Fruit fly (Drosophila melanogaster) whole organism, wandering third instar larva: Measurements from ENCODE around the gene CG13949.

Experiments used
- Abd-B ChIP-seq: fragments of >200 bp; optimal IDR thresholded peaks from 2 replicates; lab custom pipeline; 2017; ENCODE audit warnings: missing biosample characterization, missing genetic modification characterization
- CG32264 ChIP-seq: fragments of 200-800 bp; sonication (Bioruptor generic); optimal IDR thresholded peaks from 2 replicates; lab custom pipeline; 2016; ENCODE audit warnings: missing biosample characterization, missing genetic modification characterization
- CG9705 ChIP-seq: fragments of 200-800 bp; sonication (Bioruptor generic); optimal IDR thresholded peaks from 2 replicates; lab custom pipeline; 2018; ENCODE audit warnings: missing biosample characterization, mild to moderate bottlenecking, missing genetic modification characterization
- CrebA ChIP-seq: fragments of 200-800 bp; sonication (Bioruptor generic); optimal IDR thresholded peaks from 2 replicates; lab custom pipeline; 2016; ENCODE audit warnings: missing biosample characterization, mild to moderate bottlenecking, missing genetic modification characterization, borderline replicate concordance
- Dfd ChIP-seq: fragments of >200 bp; optimal IDR thresholded peaks from 2 replicates; lab custom pipeline; 2017; ENCODE audit warnings: missing biosample characterization, missing genetic modification characterization
- Dif ChIP-seq: fragments of 200-275, 200-300 bp; sonication (Bioruptor generic); optimal IDR thresholded peaks from 2 replicates; lab custom pipeline; 2018; ENCODE audit warnings: missing biosample characterization, missing genetic modification characterization; ENCODE audit not compliant: partially characterized antibody
- GATAd ChIP-seq: sonication (Bioruptor generic); optimal IDR thresholded peaks from 2 replicates; lab custom pipeline; 2016; ENCODE audit warnings: missing biosample characterization, missing genetic modification characterization
- HLH106 ChIP-seq: fragments of 200-800 bp; optimal IDR thresholded peaks from 3 replicates; lab custom pipeline; 2019; ENCODE audit warnings: missing biosample characterization, mild to moderate bottlenecking, missing genetic modification characterization, moderate library complexity
- Hnf4 ChIP-seq: fragments of 200-800 bp; sonication (Bioruptor generic); optimal IDR thresholded peaks from 2 replicates; lab custom pipeline; 2016; ENCODE audit warnings: missing biosample characterization, mild to moderate bottlenecking, missing genetic modification characterization
- Hr78 ChIP-seq: fragments of >200 bp; optimal IDR thresholded peaks from 2 replicates; lab custom pipeline; 2017; ENCODE audit warnings: missing biosample characterization, missing genetic modification characterization
- Hr83 ChIP-seq: fragments of 200-300 bp; sonication (Bioruptor generic); optimal IDR thresholded peaks from 2 replicates; lab custom pipeline; 2016; ENCODE audit warnings: missing biosample characterization, mild to moderate bottlenecking, missing genetic modification characterization, moderate library complexity; ENCODE audit not compliant: poor library complexity, severe bottlenecking
- Jra ChIP-seq: sonication (Bioruptor generic); optimal IDR thresholded peaks from 2 replicates; lab custom pipeline; 2016; ENCODE audit warnings: missing biosample characterization, missing genetic modification characterization
- Mio ChIP-seq: sonication (Bioruptor generic); optimal IDR thresholded peaks from 2 replicates; lab custom pipeline; 2016; ENCODE audit warnings: missing biosample characterization, missing genetic modification characterization
- Myc ChIP-seq: fragments of >200 bp; optimal IDR thresholded peaks from 2 replicates; lab custom pipeline; 2017
- N ChIP-seq: fragments of >200 bp; optimal IDR thresholded peaks from 2 replicates; lab custom pipeline; 2018; ENCODE audit warnings: missing biosample characterization, missing external identifiers, missing genetic modification characterization
- OdsH ChIP-seq: fragments of 200-800 bp; sonication (Bioruptor generic); optimal IDR thresholded peaks from 2 replicates; lab custom pipeline; 2016; ENCODE audit warnings: missing biosample characterization, mild to moderate bottlenecking, missing genetic modification characterization
- Rel ChIP-seq, 2 experiments: fragments of 200-800 bp; sonication (Bioruptor generic) in 1 of 2; optimal IDR thresholded peaks; 2 replicates in 1 of 2; 3 replicates in 1 of 2; lab custom pipeline; 2016 to 2019; ENCODE audit warnings: mild to moderate bottlenecking in 2 of 2, missing biosample characterization in 2 of 2, missing genetic modification characterization in 2 of 2, moderate library complexity in 1 of 2
- Sp1 ChIP-seq: fragments of 200-800 bp; sonication (Bioruptor generic); optimal IDR thresholded peaks from 3 replicates; lab custom pipeline; 2019; ENCODE audit warnings: missing biosample characterization, mild to moderate bottlenecking, missing genetic modification characterization, moderate library complexity
- br ChIP-seq: fragments of 200-800 bp; sonication (Bioruptor generic); optimal IDR thresholded peaks from 2 replicates; lab custom pipeline; 2016; ENCODE audit warnings: missing biosample characterization, missing genetic modification characterization
- brk ChIP-seq: fragments of 200-800 bp; sonication (Bioruptor generic); optimal IDR thresholded peaks from 2 replicates; lab custom pipeline; 2016; ENCODE audit warnings: missing biosample characterization, mild to moderate bottlenecking, missing genetic modification characterization
- dl ChIP-seq, 2 experiments: fragments of 175-275, 200-275 bp in 1 of 2; fragments of 200-275 bp in 1 of 2; sonication (Bioruptor generic); optimal IDR thresholded peaks; lab custom pipeline; 2018; ENCODE audit warnings: mild to moderate bottlenecking in 2 of 2, missing biosample characterization in 2 of 2, missing genetic modification characterization in 2 of 2, moderate library complexity in 2 of 2; ENCODE audit not compliant: partially characterized antibody in 2 of 2, insufficient read depth in 1 of 2
- dsf ChIP-seq: sonication (Bioruptor generic); optimal IDR thresholded peaks from 2 replicates; lab custom pipeline; 2016; ENCODE audit warnings: missing biosample characterization, missing genetic modification characterization, borderline replicate concordance
- ey ChIP-seq: fragments of 200-800 bp; sonication (Bioruptor generic); optimal IDR thresholded peaks from 2 replicates; lab custom pipeline; 2016; ENCODE audit warnings: missing biosample characterization, missing genetic modification characterization
- foxo ChIP-seq, 2 experiments: fragments of 200-800 bp; sonication (Bioruptor generic); optimal IDR thresholded peaks; 2 replicates in 1 of 2; 3 replicates in 1 of 2; lab custom pipeline; 2016 to 2017; ENCODE audit warnings: missing biosample characterization in 2 of 2, missing genetic modification characterization in 2 of 2
- fru ChIP-seq: fragments of 200-800 bp; sonication (Bioruptor generic); optimal IDR thresholded peaks from 3 replicates; lab custom pipeline; 2016; ENCODE audit warnings: missing biosample characterization, mild to moderate bottlenecking, missing genetic modification characterization
- h ChIP-seq: fragments of 200-800 bp; sonication (Bioruptor generic); optimal IDR thresholded peaks from 3 replicates; lab custom pipeline; 2016; ENCODE audit warnings: missing biosample characterization, mild to moderate bottlenecking, missing genetic modification characterization
- jim ChIP-seq: fragments of 175-275, 200-325 bp; sonication (Bioruptor generic); optimal IDR thresholded peaks from 2 replicates; lab custom pipeline; 2016; ENCODE audit warnings: missing biosample characterization, mild to moderate bottlenecking, missing genetic modification characterization
- lola ChIP-seq: fragments of >200 bp; optimal IDR thresholded peaks from 2 replicates; lab custom pipeline; 2017; ENCODE audit warnings: missing biosample characterization, missing genetic modification characterization
- pan ChIP-seq: fragments of >200 bp; optimal IDR thresholded peaks from 2 replicates; lab custom pipeline; 2017
- psq ChIP-seq: fragments of 200-800 bp; sonication (Bioruptor generic); optimal IDR thresholded peaks from 3 replicates; lab custom pipeline; 2017; ENCODE audit warnings: missing biosample characterization, mild to moderate bottlenecking, missing genetic modification characterization, moderate library complexity
- rgr ChIP-seq: fragments of 200-800 bp; sonication (Bioruptor generic); optimal IDR thresholded peaks from 3 replicates; lab custom pipeline; 2016; ENCODE audit warnings: missing biosample characterization, mild to moderate bottlenecking, missing genetic modification characterization
- sage ChIP-seq: fragments of 200-800 bp; sonication (Bioruptor generic); optimal IDR thresholded peaks from 2 replicates; lab custom pipeline; 2016; ENCODE audit warnings: missing biosample characterization, mild to moderate bottlenecking, missing genetic modification characterization
- sv ChIP-seq: fragments of 200-800 bp; sonication (Bioruptor generic); optimal IDR thresholded peaks from 3 replicates; lab custom pipeline; 2016; ENCODE audit warnings: missing biosample characterization, missing genetic modification characterization
- tai ChIP-seq: sonication (Bioruptor generic); optimal IDR thresholded peaks from 2 replicates; lab custom pipeline; 2016; ENCODE audit warnings: missing biosample characterization, missing genetic modification characterization
- woc ChIP-seq: sonication (Bioruptor generic); optimal IDR thresholded peaks from 2 replicates; lab custom pipeline; 2016; ENCODE audit warnings: missing biosample characterization, mild to moderate bottlenecking, missing genetic modification characterization

The CG13949 gene

dm6 chr2L:856690-857488 lies 1.8 kb downstream of the CG13949 start:
- TF ChIP-seq sage, result peak; percentile 12
- TF ChIP-seq dsf (GFP tag; lab: Kevin White, UChicago), result no peak
- no peak for TF ChIP-seq Jra (GFP tag; lab: Kevin White, UChicago)
- TF ChIP-seq h (GFP tag; lab: Kevin White, UChicago), result peak; percentile 0
- TF ChIP-seq brk (GFP tag; lab: Kevin White, UChicago), result no peak
- no peak for TF ChIP-seq pan
- TF ChIP-seq Mio (GFP tag; lab: Kevin White, UChicago), result no peak
- no peak for TF ChIP-seq woc (GFP tag; lab: Kevin White, UChicago)
- TF ChIP-seq Myc (lab: Kevin White, UChicago), result no peak
- TF ChIP-seq lola (GFP tag; lab: Kevin White, UChicago), result no peak
- no peak for TF ChIP-seq CG32264
- TF ChIP-seq fru, result peak; percentile 43
- peak; percentile 22 for TF ChIP-seq sv (GFP tag; lab: Kevin White, UChicago)
- peak; percentile 8 for TF ChIP-seq rgr
- no peak for TF ChIP-seq GATAd (GFP tag; lab: Kevin White, UChicago)
- TF ChIP-seq Hr83 (GFP tag; lab: Kevin White, UChicago), result peak; percentile 65
- peak; percentile 25 for TF ChIP-seq psq (GFP tag; lab: Kevin White, UChicago)
- no peak for TF ChIP-seq Dfd (GFP tag; lab: Kevin White, UChicago)
- TF ChIP-seq tai (GFP tag; lab: Kevin White, UChicago), result no peak
- no peak for TF ChIP-seq Sp1
- TF ChIP-seq Abd-B (GFP tag; lab: Kevin White, UChicago), result no peak
- TF ChIP-seq ey (GFP tag; lab: Kevin White, UChicago), result peak; percentile 48
- TF ChIP-seq HLH106 (tag; lab: Kevin White, UChicago), result no peak
- no peak for TF ChIP-seq CrebA (GFP tag; lab: Kevin White, UChicago)
- TF ChIP-seq foxo (GFP tag; optimal IDR thresholded peaks at IDR 0.05; lab: Kevin White, UChicago), result peak in 1 of 2 experiments; percentile 52
- TF ChIP-seq br (GFP tag; lab: Kevin White, UChicago), result no peak
- no peak for TF ChIP-seq Hr78 (GFP tag; lab: Kevin White, UChicago)
- no peak for TF ChIP-seq Dif (GFP tag; lab: Kevin White, UChicago)

dm6 chr2L:857897-858517 lies 2.9 kb downstream of the CG13949 start:
- TF ChIP-seq CrebA (GFP tag; lab: Kevin White, UChicago) (peak; percentile 86), Myc (lab: Kevin White, UChicago) (no peak), GATAd (GFP tag; lab: Kevin White, UChicago) (no peak), pan (no peak), Dfd (GFP tag; lab: Kevin White, UChicago) (no peak), foxo (GFP tag; optimal IDR thresholded peaks at IDR 0.05; lab: Kevin White, UChicago) (peak in 1 of 2 experiments; percentile 40), jim (GFP tag; lab: Kevin White, UChicago) (no peak), sv (GFP tag; lab: Kevin White, UChicago) (no peak), brk (GFP tag; lab: Kevin White, UChicago) (no peak), ey (GFP tag; lab: Kevin White, UChicago) (no peak), br (GFP tag; lab: Kevin White, UChicago) (peak; percentile 46), Hr78 (GFP tag; lab: Kevin White, UChicago) (no peak), Mio (GFP tag; lab: Kevin White, UChicago) (no peak), lola (GFP tag; lab: Kevin White, UChicago) (no peak), Rel (GFP tag; optimal IDR thresholded peaks at IDR 0.05; lab: Kevin White, UChicago) (no peak), Rel (tag; optimal IDR thresholded peaks at IDR 0.05; lab: Kevin White, UChicago) (no peak), psq (GFP tag; lab: Kevin White, UChicago) (peak; percentile 4), Hnf4 (GFP tag; lab: Kevin White, UChicago) (peak; percentile 47), N (GFP tag; lab: Kevin White, UChicago) (no peak), CG9705 (GFP tag; lab: Kevin White, UChicago) (no peak), Hr83 (GFP tag; lab: Kevin White, UChicago) (no peak), tai (GFP tag; lab: Kevin White, UChicago) (no peak), HLH106 (tag; lab: Kevin White, UChicago) (no peak), h (GFP tag; lab: Kevin White, UChicago) (no peak), Abd-B (GFP tag; lab: Kevin White, UChicago) (no peak), Jra (GFP tag; lab: Kevin White, UChicago) (no peak), dl (GFP tag; optimal IDR thresholded peaks at IDR 0.05; lab: Kevin White, UChicago; ENCODE audit: insufficient read depth in 1 of 2, partially characterized antibody in 2 of 2) (no peak), fru (peak; percentile 72), OdsH (peak; percentile 65), rgr (peak; percentile 34), Dif (GFP tag; lab: Kevin White, UChicago) (no peak), Sp1 (peak; percentile 23), woc (GFP tag; lab: Kevin White, UChicago) (no peak), CG32264 (no peak)
